Fruit fly (Drosophila melanogaster) whole organism: ENCODE results near the gene CG31272.

ENCODE experiments used
- CG8478 ChIP-seq: fragments of >200 bp; optimal IDR thresholded peaks from 2 replicates; lab custom pipeline; 2018; ENCODE audit warnings: inconsistent platforms
- Dll ChIP-seq: fragments of >200 bp; optimal IDR thresholded peaks from 2 replicates; lab custom pipeline; 2017
- psq ChIP-seq: fragments of >200 bp; optimal IDR thresholded peaks from 2 replicates; lab custom pipeline; 2017

DNA sequence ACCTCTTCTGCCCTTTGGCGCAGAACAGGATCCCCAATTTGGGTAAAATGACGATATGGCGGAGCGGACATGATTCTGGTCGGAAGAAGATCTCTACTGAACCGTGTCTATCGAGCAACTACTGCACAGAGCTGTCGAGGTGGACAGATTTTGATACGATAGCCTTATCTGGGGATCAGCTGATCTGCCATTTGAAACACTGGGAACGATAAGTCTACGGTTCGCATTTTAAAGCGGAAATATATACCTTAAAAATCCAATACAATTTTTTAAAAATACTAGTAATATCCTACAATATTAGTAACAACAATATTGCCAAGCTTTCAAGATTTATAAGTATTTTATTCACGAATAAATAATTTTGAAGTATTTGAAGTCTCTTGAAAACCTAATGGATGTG is 49.9 kb downstream of the CG31272 start, which contains the start of gene CG31373:
- TF ChIP-seq Dll (lab: Kevin White, UChicago) (no peak), psq (no peak), CG8478 (no peak)
